Worm (Caenorhabditis elegans) whole organism, young adult: ENCODE measurements around the gene F53B3.5.

Experiments
- F49E8.2 ChIP-seq: sonication (generic microtip); optimal IDR thresholded peaks from 3 replicates; lab custom pipeline; 2017; ENCODE audit warnings: missing genetic modification characterization, mild to moderate bottlenecking, missing compliant biosample characterization, antibody characterized with exemption, moderate library complexity; ENCODE audit not compliant: insufficient read depth
- ceh-40 ChIP-seq: fragments of 200-800 bp; sonication (Bioruptor generic); IDR thresholded peaks from 2 replicates; pipeline ENCODE4 v1.3.6; 2022; ENCODE audit warnings: missing genetic modification characterization, missing compliant biosample characterization
- him-1 ChIP-seq: sonication (generic microtip); optimal IDR thresholded peaks from 2 replicates; lab custom pipeline; 2016; ENCODE audit warnings: missing genotype, missing genetic modification reagents, missing genetic modification characterization, missing compliant biosample characterization
- hlh-26 ChIP-seq: fragments of 200-800 bp; sonication (Bioruptor generic); conservative IDR thresholded peaks from 2 replicates; pipeline ENCODE4 v1.3.6; 2022; ENCODE audit warnings: missing genetic modification reagents, missing genetic modification characterization, missing compliant biosample characterization
- mcd-1 ChIP-seq: fragments of 200-800 bp; sonication (Bioruptor generic); IDR thresholded peaks from 2 replicates; pipeline ENCODE4 v1.3.6; 2022; ENCODE audit warnings: missing genetic modification reagents, missing genetic modification characterization, missing compliant biosample characterization
- nfya-1 ChIP-seq: sonication (generic microtip); optimal IDR thresholded peaks from 2 replicates; lab custom pipeline; 2017; ENCODE audit warnings: antibody characterized with exemption, missing compliant biosample characterization, missing genetic modification characterization, borderline replicate concordance; ENCODE audit not compliant: insufficient read depth
- nhr-90 ChIP-seq: sonication (generic microtip); optimal IDR thresholded peaks from 2 replicates; lab custom pipeline; 2016; ENCODE audit warnings: missing genotype, mild to moderate bottlenecking, missing genetic modification characterization, missing compliant biosample characterization
- ztf-3 ChIP-seq: fragments of 200-800 bp; sonication (Bioruptor generic); optimal IDR thresholded peaks from 2 replicates; lab custom pipeline; 2018; ENCODE audit warnings: mild to moderate bottlenecking, missing genetic modification characterization, missing compliant biosample characterization

- TF ChIP-seq mcd-1 (GFP tag; lab: Robert Waterston, UW) (peak; percentile 66; the same call in 1 of the 2 replicates), ztf-3 (GFP tag; lab: Kevin White, UChicago) (peak; percentile 59), nfya-1 (tag; lab: Kevin White, UChicago) (no peak), nhr-90 (tag; lab: Kevin White, UChicago) (peak; percentile 22), hlh-26 (GFP tag; lab: Robert Waterston, UW) (no peak), F49E8.2 (tag; lab: Kevin White, UChicago) (no peak), him-1 (tag; lab: Kevin White, UChicago) (no peak), ceh-40 (no peak)
These were observed 26.9 kb downstream of the F53B3.5 start, which contains the start of gene kin-29 for ce11 chrX:2852388-2852908.
